Fruit fly (Drosophila melanogaster) whole organism, prepupa: ENCODE data around the gene dsd.

Source experiments
- Blimp-1 ChIP-seq: fragments of 200-800 bp; sonication (Bioruptor generic); optimal IDR thresholded peaks from 3 replicates; lab custom pipeline; 2017; ENCODE audit warnings: missing biosample characterization, missing genetic modification characterization, mild to moderate bottlenecking, moderate library complexity, missing genetic modification reagents
- CG11294 ChIP-seq: fragments of 200-800 bp; sonication (Bioruptor generic); IDR thresholded peaks from 2 replicates; pipeline ENCODE4 v1.3.6; 2022; ENCODE audit warnings: missing biosample characterization, missing genetic modification characterization
- CG11762 ChIP-seq: fragments of 200-800 bp; sonication (Bioruptor generic); optimal IDR thresholded peaks from 3 replicates; lab custom pipeline; 2016; ENCODE audit warnings: missing biosample characterization, missing genetic modification characterization; ENCODE audit not compliant: insufficient read depth
- CG15336 ChIP-seq: fragments of 200-800 bp; sonication (Bioruptor generic); IDR thresholded peaks from 2 replicates; pipeline ENCODE4 v1.3.6; 2022; ENCODE audit warnings: missing biosample characterization, missing genetic modification characterization
- CG1621 ChIP-seq: fragments of 200-800 bp; sonication (Bioruptor generic); optimal IDR thresholded peaks from 3 replicates; lab custom pipeline; 2018; ENCODE audit warnings: missing biosample characterization, mild to moderate bottlenecking, missing genetic modification characterization
- CG16779 ChIP-seq: fragments of 200-800 bp; sonication (Bioruptor generic); optimal IDR thresholded peaks from 3 replicates; lab custom pipeline; 2017; ENCODE audit warnings: missing biosample characterization, mild to moderate bottlenecking, missing genetic modification characterization
- CG3032 ChIP-seq: fragments of 200-800 bp; optimal IDR thresholded peaks from 2 replicates; lab custom pipeline; 2019; ENCODE audit warnings: missing biosample characterization, mild to moderate bottlenecking, missing genetic modification characterization, moderate library complexity
- CG31627 ChIP-seq: fragments of 200-800 bp; sonication (Bioruptor generic); optimal IDR thresholded peaks from 3 replicates; lab custom pipeline; 2016; ENCODE audit warnings: missing biosample characterization, missing genetic modification characterization
- CG32006 ChIP-seq: fragments of 200-800 bp; sonication (Bioruptor generic); optimal IDR thresholded peaks from 3 replicates; lab custom pipeline; 2017; ENCODE audit warnings: missing biosample characterization, mild to moderate bottlenecking, missing genetic modification characterization
- CG34406 ChIP-seq: fragments of 200-800 bp; sonication (Bioruptor generic); optimal IDR thresholded peaks from 3 replicates; lab custom pipeline; 2016; ENCODE audit warnings: missing biosample characterization, missing genetic modification characterization
- CG3919 ChIP-seq: fragments of 200-800 bp; sonication (Bioruptor generic); optimal IDR thresholded peaks from 3 replicates; lab custom pipeline; 2016; ENCODE audit warnings: missing biosample characterization, missing genetic modification characterization
- CG6163 ChIP-seq: fragments of 200-800 bp; sonication (Bioruptor generic); IDR thresholded peaks from 3 replicates; pipeline ENCODE4 v1.3.6; 2022; ENCODE audit warnings: missing biosample characterization, missing genetic modification characterization
- CG6276 ChIP-seq: fragments of 200-800 bp; sonication (Bioruptor generic); optimal IDR thresholded peaks from 2 replicates; lab custom pipeline; 2017; ENCODE audit warnings: missing biosample characterization, mild to moderate bottlenecking, missing genetic modification characterization
- CG6792 ChIP-seq: fragments of 200-800 bp; sonication (Bioruptor generic); optimal IDR thresholded peaks from 3 replicates; lab custom pipeline; 2016; ENCODE audit warnings: missing biosample characterization, missing genetic modification characterization
- CG7368 ChIP-seq: fragments of 200-800 bp; sonication (Bioruptor generic); optimal IDR thresholded peaks from 3 replicates; lab custom pipeline; 2016; ENCODE audit warnings: missing biosample characterization, missing genetic modification characterization
- CG8119 ChIP-seq: fragments of 200-800 bp; sonication (Bioruptor generic); IDR thresholded peaks from 3 replicates; pipeline ENCODE4 v1.3.6; 2022; ENCODE audit warnings: missing biosample characterization, missing genetic modification characterization
- CG8319 ChIP-seq: fragments of 200-800 bp; sonication (Bioruptor generic); optimal IDR thresholded peaks from 3 replicates; lab custom pipeline; 2016; ENCODE audit warnings: missing biosample characterization, missing genetic modification characterization
- Eip75B ChIP-seq: fragments of 200-800 bp; sonication (Bioruptor generic); optimal IDR thresholded peaks from 3 replicates; lab custom pipeline; 2016; ENCODE audit warnings: missing biosample characterization, missing genetic modification characterization
- Eip78C ChIP-seq: fragments of 200-800 bp; sonication (Bioruptor generic); peaks from one replicate; lab custom pipeline; 2016; ENCODE audit warnings: missing biosample characterization, missing genetic modification characterization
- Eip93F ChIP-seq: fragments of 200-800 bp; sonication (Bioruptor generic); optimal IDR thresholded peaks from 2 replicates; lab custom pipeline; 2016; ENCODE audit warnings: missing biosample characterization, mild to moderate bottlenecking, missing genetic modification characterization
- Ets21C ChIP-seq: fragments of 200-800 bp; sonication (Bioruptor generic); optimal IDR thresholded peaks from 3 replicates; lab custom pipeline; 2016; ENCODE audit warnings: missing biosample characterization, missing genetic modification characterization
- Ets96B ChIP-seq: fragments of 200-800 bp; optimal IDR thresholded peaks from 2 replicates; lab custom pipeline; 2019; ENCODE audit warnings: missing biosample characterization, mild to moderate bottlenecking, missing genetic modification characterization, moderate library complexity
- Gug ChIP-seq: fragments of 200-800 bp; sonication (Bioruptor generic); IDR thresholded peaks from 2 replicates; pipeline ENCODE4 v1.3.6; 2022; ENCODE audit warnings: missing biosample characterization, missing genetic modification characterization
- Hr38 ChIP-seq: sonication (Bioruptor generic); optimal IDR thresholded peaks from 2 replicates; lab custom pipeline; 2016; ENCODE audit warnings: missing biosample characterization, missing genetic modification characterization
- Hr39 ChIP-seq: fragments of 200-800 bp; sonication (Bioruptor generic); optimal IDR thresholded peaks from 2 replicates; lab custom pipeline; 2016; ENCODE audit warnings: missing biosample characterization, missing genetic modification characterization
- Lpt ChIP-seq: fragments of 200-800 bp; sonication (Bioruptor generic); optimal IDR thresholded peaks from 3 replicates; lab custom pipeline; 2016; ENCODE audit warnings: missing biosample characterization, missing genetic modification characterization
- Met ChIP-seq: fragments of 200-800 bp; sonication (Bioruptor generic); optimal IDR thresholded peaks from 3 replicates; lab custom pipeline; 2016; ENCODE audit warnings: missing biosample characterization, missing genetic modification characterization
- OdsH ChIP-seq: fragments of 200-800 bp; sonication (Bioruptor generic); optimal IDR thresholded peaks from 3 replicates; lab custom pipeline; 2016; ENCODE audit warnings: missing biosample characterization, missing genetic modification characterization
- Smox ChIP-seq: fragments of 200-800 bp; sonication (Bioruptor generic); optimal IDR thresholded peaks from 3 replicates; lab custom pipeline; 2016; ENCODE audit warnings: missing biosample characterization, missing genetic modification characterization
- Sox102F ChIP-seq: fragments of 200-800 bp; sonication (Bioruptor generic); optimal IDR thresholded peaks from 2 replicates; lab custom pipeline; 2016; ENCODE audit warnings: missing biosample characterization, mild to moderate bottlenecking, missing genetic modification characterization
- Sox14 ChIP-seq: fragments of 200-800 bp; sonication (Bioruptor generic); optimal IDR thresholded peaks from 3 replicates; lab custom pipeline; 2016; ENCODE audit warnings: missing biosample characterization, missing genetic modification characterization
- Sox15 ChIP-seq: fragments of 200-800 bp; sonication (Bioruptor generic); optimal IDR thresholded peaks from 3 replicates; lab custom pipeline; 2016; ENCODE audit warnings: missing biosample characterization, missing genetic modification characterization
- achi ChIP-seq: fragments of 200-800 bp; sonication (Bioruptor generic); optimal IDR thresholded peaks from 3 replicates; lab custom pipeline; 2016; ENCODE audit warnings: missing biosample characterization, missing genetic modification characterization
- cyc ChIP-seq: fragments of 200-800 bp; sonication (Bioruptor generic); optimal IDR thresholded peaks from 3 replicates; lab custom pipeline; 2016; ENCODE audit warnings: missing biosample characterization, missing genetic modification characterization
- dsx ChIP-seq: fragments of 200-800 bp; optimal IDR thresholded peaks from 3 replicates; lab custom pipeline; 2019; ENCODE audit warnings: missing biosample characterization, mild to moderate bottlenecking, missing genetic modification characterization, moderate library complexity; ENCODE audit not compliant: poor library complexity, severe bottlenecking
- esn ChIP-seq: fragments of 200-800 bp; sonication (Bioruptor generic); optimal IDR thresholded peaks from 2 replicates; lab custom pipeline; 2016; ENCODE audit warnings: missing biosample characterization, mild to moderate bottlenecking, missing genetic modification characterization, moderate library complexity
- fd59A ChIP-seq: fragments of 200-800 bp; sonication (Bioruptor generic); optimal IDR thresholded peaks from 2 replicates; lab custom pipeline; 2017; ENCODE audit warnings: missing biosample characterization, mild to moderate bottlenecking, missing genetic modification characterization, missing genetic modification reagents
- fkh ChIP-seq: fragments of 200-800 bp; sonication (Bioruptor generic); optimal IDR thresholded peaks from 3 replicates; lab custom pipeline; 2017; ENCODE audit warnings: missing biosample characterization, mild to moderate bottlenecking, missing genetic modification characterization, moderate library complexity
- net ChIP-seq: fragments of 200-800 bp; sonication (Bioruptor generic); optimal IDR thresholded peaks from 3 replicates; lab custom pipeline; 2016; ENCODE audit warnings: missing biosample characterization, missing genetic modification characterization
- pdm3 ChIP-seq: fragments of 200-800 bp; sonication (Bioruptor generic); optimal IDR thresholded peaks from 3 replicates; lab custom pipeline; 2016; ENCODE audit warnings: missing biosample characterization, missing genetic modification characterization
- salr ChIP-seq, 2 experiments: fragments of 200-800 bp; sonication (Bioruptor generic); optimal IDR thresholded peaks; 3 replicates each; lab custom pipeline; 2016 to 2018; ENCODE audit warnings: missing biosample characterization in 2 of 2, missing genetic modification characterization in 2 of 2, mild to moderate bottlenecking in 1 of 2
- spab ChIP-seq: fragments of 200-800 bp; sonication (Bioruptor generic); optimal IDR thresholded peaks from 2 replicates; lab custom pipeline; 2017; ENCODE audit warnings: missing biosample characterization, mild to moderate bottlenecking, missing genetic modification characterization, missing genetic modification reagents
- ss ChIP-seq, 2 experiments: fragments of 200-800 bp; sonication (Bioruptor generic); optimal IDR thresholded peaks; 2 replicates in 1 of 2; 3 replicates in 1 of 2; lab custom pipeline; 2017 to 2018; ENCODE audit warnings: mild to moderate bottlenecking in 2 of 2, missing biosample characterization in 2 of 2, missing genetic modification characterization in 2 of 2, moderate library complexity in 1 of 2
- svp ChIP-seq: fragments of 200-800 bp; sonication (Bioruptor generic); peaks from one replicate; lab custom pipeline; 2016; ENCODE audit warnings: missing biosample characterization, missing genetic modification characterization
- topi ChIP-seq: fragments of 200-800 bp; sonication (Bioruptor generic); optimal IDR thresholded peaks from 3 replicates; lab custom pipeline; 2016; ENCODE audit warnings: missing biosample characterization, missing genetic modification characterization
- vri ChIP-seq: fragments of 200-800 bp; sonication (Bioruptor generic); optimal IDR thresholded peaks from 3 replicates; lab custom pipeline; 2016; ENCODE audit warnings: missing biosample characterization, mild to moderate bottlenecking, missing genetic modification characterization

The dsd gene

DNA sequence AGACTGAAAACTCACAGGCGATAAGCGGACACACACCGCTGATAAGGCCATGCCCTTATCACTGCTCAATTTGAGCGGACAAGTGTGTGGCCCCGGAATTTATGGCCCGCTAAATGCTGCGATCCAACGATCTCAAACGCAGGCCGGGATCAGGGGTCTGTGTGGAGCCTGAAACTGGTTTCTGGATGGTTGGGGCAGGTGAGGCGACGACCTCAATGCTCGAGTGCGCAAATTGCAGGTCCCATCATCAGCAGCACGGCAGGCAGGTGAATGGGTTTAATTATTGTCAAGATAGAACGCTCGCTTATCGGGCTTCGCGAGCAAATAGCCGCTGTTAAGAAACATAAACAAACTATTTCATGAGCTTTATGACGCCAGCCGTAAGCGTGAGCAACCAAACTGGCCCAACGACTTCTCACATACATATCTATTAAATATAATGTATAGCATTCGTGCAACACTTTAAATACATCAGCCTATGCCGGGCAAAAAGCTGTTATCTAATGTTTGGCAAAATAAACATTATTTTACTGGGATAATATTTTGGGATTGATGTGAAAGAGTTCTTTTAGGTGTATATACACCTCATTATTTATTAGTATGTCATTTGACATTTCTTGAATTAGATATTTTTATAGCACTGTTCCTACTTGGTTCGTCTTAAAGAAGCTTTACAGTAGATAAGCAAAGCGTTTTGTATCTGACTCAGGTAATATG lies 1.5 kb downstream of the dsd start (continued):
- TF ChIP-seq Sox15 (GFP tag; lab: Kevin White, UChicago): no peak
- no peak for TF ChIP-seq CG34406 (GFP tag; lab: Kevin White, UChicago)
- no peak for TF ChIP-seq ss (GFP tag; optimal IDR thresholded peaks at IDR 0.05; lab: Kevin White, UChicago)
- no peak for TF ChIP-seq Ets96B
- no peak for TF ChIP-seq CG11294
- no peak for TF ChIP-seq net (GFP tag; lab: Kevin White, UChicago)
- TF ChIP-seq Smox (GFP tag; lab: Kevin White, UChicago): no peak
- TF ChIP-seq Lpt: no peak
- no peak for TF ChIP-seq CG32006
- peak; percentile 73 for TF ChIP-seq Eip78C (GFP tag; lab: Kevin White, UChicago)
- no peak for TF ChIP-seq CG11762 (GFP tag; lab: Kevin White, UChicago)
- TF ChIP-seq Hr39: no peak
- no peak for TF ChIP-seq Sox14 (GFP tag; lab: Kevin White, UChicago)
- no peak for TF ChIP-seq CG31627 (GFP tag; lab: Kevin White, UChicago)
- TF ChIP-seq CG6276 (GFP tag; lab: Kevin White, UChicago): no peak
- TF ChIP-seq dsx: no peak
- no peak for TF ChIP-seq pdm3 (GFP tag; lab: Kevin White, UChicago)
- no peak for TF ChIP-seq CG8119
- TF ChIP-seq CG7368 (GFP tag; lab: Kevin White, UChicago): no peak
- TF ChIP-seq CG16779 (tag; lab: Kevin White, UChicago): no peak
- TF ChIP-seq Gug: no peak
- TF ChIP-seq Hr38 (GFP tag; lab: Kevin White, UChicago): no peak
- no peak for TF ChIP-seq Eip93F (GFP tag; lab: Kevin White, UChicago)
- peak; percentile 22; the same call in 1 of the 3 replicates for TF ChIP-seq CG6163 (GFP tag; lab: Robert Waterston, UW)
- peak; percentile 97 for TF ChIP-seq svp (GFP tag; lab: Kevin White, UChicago)
- TF ChIP-seq CG3032 (tag; lab: Kevin White, UChicago): no peak
- no peak for TF ChIP-seq achi (GFP tag; lab: Kevin White, UChicago)
- TF ChIP-seq CG6792 (GFP tag; lab: Kevin White, UChicago): no peak
- TF ChIP-seq Blimp-1 (GFP tag; lab: Kevin White, UChicago): no peak
- TF ChIP-seq Eip75B (GFP tag; lab: Kevin White, UChicago): no peak
- no peak for TF ChIP-seq CG8319 (GFP tag; lab: Kevin White, UChicago)
- TF ChIP-seq OdsH (GFP tag; lab: Kevin White, UChicago): no peak
- no peak for TF ChIP-seq fd59A (GFP tag; lab: Kevin White, UChicago)

dm6 chr3R:27604636-27605443 lies 2.4 kb downstream of the dsd start:
- TF ChIP-seq CG34406 (GFP tag; lab: Kevin White, UChicago) (peak; percentile 46), cyc (GFP tag; lab: Kevin White, UChicago) (peak; percentile 23), dsx (no peak), CG8119 (peak; percentile 48; the same call in 2 of the 3 replicates), CG6792 (GFP tag; lab: Kevin White, UChicago) (peak; percentile 41), CG31627 (GFP tag; lab: Kevin White, UChicago) (peak; percentile 49), spab (GFP tag; lab: Kevin White, UChicago) (peak; percentile 48), svp (GFP tag; lab: Kevin White, UChicago) (peak; percentile 81), Sox102F (GFP tag; lab: Kevin White, UChicago) (peak; percentile 57), Ets96B (peak; percentile 29), CG3919 (peak; percentile 42), pdm3 (GFP tag; lab: Kevin White, UChicago) (peak; percentile 71), fkh (no peak), Sox15 (GFP tag; lab: Kevin White, UChicago) (peak; percentile 8), CG8319 (GFP tag; lab: Kevin White, UChicago) (no peak), Ets21C (no peak), Gug (peak; percentile 41), Smox (GFP tag; lab: Kevin White, UChicago) (peak; percentile 37), CG11294 (no peak), vri (no peak), Eip78C (GFP tag; lab: Kevin White, UChicago) (peak; percentile 90), topi (GFP tag; lab: Kevin White, UChicago) (peak; percentile 47), Met (peak; percentile 57), salr (GFP tag; optimal IDR thresholded peaks at IDR 0.05; lab: Kevin White, UChicago) (peak; percentile 27 to 74), CG15336 (GFP tag; lab: Robert Waterston, UW) (peak; percentile 71), Lpt (no peak), esn (GFP tag; lab: Kevin White, UChicago) (peak; percentile 44), CG1621 (tag; lab: Kevin White, UChicago) (peak; percentile 16)
